Worm (Caenorhabditis elegans): Measurements from ENCODE around the gene hal-2.

Gene hal-2

DNA sequence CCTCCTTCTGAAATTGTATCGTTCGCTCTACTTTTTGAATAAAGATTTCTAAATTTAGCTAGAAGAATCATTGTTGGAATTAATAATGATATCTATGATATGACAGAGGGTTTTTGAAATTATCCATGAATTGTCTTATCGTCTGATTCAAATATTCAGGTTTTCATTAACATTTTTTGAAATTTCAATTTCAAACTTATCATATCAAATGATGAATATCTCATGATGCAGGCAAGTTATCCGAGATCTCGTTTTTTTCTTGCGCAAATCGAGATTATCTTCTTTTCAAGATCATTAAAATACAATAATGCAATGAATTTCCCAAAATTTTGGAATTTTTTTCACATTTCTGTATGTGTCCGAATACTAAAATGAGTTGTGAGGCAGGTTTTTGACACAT, 9.2 kb upstream of the hal-2 start, which contains the start of gene spop-1:
spop-1 (minus strand) TSS at position 101 of the 400 bp plus-strand sequence.
- TF ChIP-seq aha-1 (tag) (peak; percentile 52), nhr-28 (tag; optimal IDR thresholded peaks at IDR 0.05) (no peak), duxl-1 (tag; optimal IDR thresholded peaks at IDR 0.05; ENCODE audit: poor library complexity) (no peak), vab-7 (GFP tag; IDR thresholded peaks at IDR 0.05) (no peak), daf-12 (tag; optimal IDR thresholded peaks at IDR 0.05) (no peak)

DNA sequence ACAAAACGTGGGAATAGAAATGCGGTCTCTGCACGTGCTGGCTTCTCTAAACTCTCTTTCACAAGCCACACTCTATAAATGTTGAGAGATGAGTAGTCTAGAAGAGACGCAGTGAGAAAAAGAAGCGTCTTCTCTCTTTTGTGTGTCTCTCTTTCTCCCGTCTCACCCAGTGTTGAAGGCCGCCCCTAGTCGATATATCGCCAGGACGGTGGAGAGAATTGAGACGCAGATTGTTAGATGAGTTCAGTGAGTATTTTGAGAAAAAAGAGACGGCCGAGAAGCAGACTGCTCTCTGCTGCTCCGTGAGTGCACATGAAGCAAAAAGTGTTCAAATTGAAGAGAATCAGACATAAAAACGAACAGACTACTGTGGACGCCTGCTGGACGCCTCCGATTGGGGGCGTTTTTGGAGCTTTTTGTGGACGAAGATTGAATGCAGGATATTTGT, 7.8 kb upstream of the hal-2 start:
- peak; percentile 91 for TF ChIP-seq T26A8.4 (GFP tag; IDR thresholded peaks at IDR 0.05)
- peak in 1 of 2 experiments; percentile 77 for TF ChIP-seq hif-1 (tag; optimal IDR thresholded peaks at IDR 0.05)
- TF ChIP-seq daf-8 (GFP tag; IDR thresholded peaks at IDR 0.05): no peak
- TF ChIP-seq nhr-10 (tag; optimal IDR thresholded peaks at IDR 0.05): peak; percentile 33
- peak; percentile 79 for TF ChIP-seq nhr-102 (tag; optimal IDR thresholded peaks at IDR 0.05)
- peak; percentile 81 for TF ChIP-seq nhr-28 (tag; optimal IDR thresholded peaks at IDR 0.05)
- TF ChIP-seq pqm-1 (tag; optimal IDR thresholded peaks at IDR 0.05): peak; percentile 27
- TF ChIP-seq pha-4 (GFP tag; IDR thresholded peaks at IDR 0.05): peak; percentile 67
- peak; percentile 85 for TF ChIP-seq pha-4 (tag; optimal IDR thresholded peaks at IDR 0.05)
- TF ChIP-seq mes-2 (tag; optimal IDR thresholded peaks at IDR 0.05; ENCODE audit: poor library complexity, severe bottlenecking): peak; percentile 34
- TF ChIP-seq mep-1 (tag; optimal IDR thresholded peaks at IDR 0.05): peak; percentile 91
- peak; percentile 40 for TF ChIP-seq zag-1 (tag; optimal IDR thresholded peaks at IDR 0.05)
- peak; percentile 56 to 69 for TF ChIP-seq daf-16 (GFP tag; optimal IDR thresholded peaks at IDR 0.05)
- peak; percentile 72 for TF ChIP-seq daf-16 (tag; optimal IDR thresholded peaks at IDR 0.05)
- peak; percentile 98 to 99 for TF ChIP-seq mdl-1 (tag; optimal IDR thresholded peaks at IDR 0.05)
- peak; percentile 80 for TF ChIP-seq lin-1 (GFP tag; IDR thresholded peaks at IDR 0.05)
- peak; percentile 71 for TF ChIP-seq F37D6.2 (tag; optimal IDR thresholded peaks at IDR 0.05)
- peak; percentile 92 for TF ChIP-seq nhr-6 (tag; optimal IDR thresholded peaks at IDR 0.05)
- no peak for TF ChIP-seq D1046.2 (GFP tag; IDR thresholded peaks at IDR 0.05)
- TF ChIP-seq cey-2 (tag; optimal IDR thresholded peaks at IDR 0.05; ENCODE audit: borderline replicate concordance, insufficient read depth): peak; percentile 34
- peak; percentile 89 for TF ChIP-seq rbr-2 (tag; optimal IDR thresholded peaks at IDR 0.05)
- TF ChIP-seq ceh-82 (tag; optimal IDR thresholded peaks at IDR 0.05): no peak
- peak; percentile 62; the same call in 1 of the 2 replicates for TF ChIP-seq daf-19 (GFP tag; conservative IDR thresholded peaks at IDR 0.05)
- TF ChIP-seq nhr-77 (tag; optimal IDR thresholded peaks at IDR 0.05): peak; percentile 34
- peak; percentile 85 for TF ChIP-seq ctbp-1 (GFP tag; IDR thresholded peaks at IDR 0.05)
- TF ChIP-seq fkh-10 (GFP tag; optimal IDR thresholded peaks at IDR 0.05): peak; percentile 76
- no peak for TF ChIP-seq ztf-11 (tag; optimal IDR thresholded peaks at IDR 0.05)
- no peak for TF ChIP-seq snpc-1.2 (GFP tag; IDR thresholded peaks at IDR 0.05)
- 0 out of 2 replicates have a peak, but pooled peaks have one; percentile 41 for TF ChIP-seq vab-7 (GFP tag; IDR thresholded peaks at IDR 0.05)
- peak; percentile 50; the same call in 1 of the 2 replicates for TF ChIP-seq saeg-2 (GFP tag; IDR thresholded peaks at IDR 0.05)
- peak; percentile 89 for TF ChIP-seq dmd-6 (GFP tag; IDR thresholded peaks at IDR 0.05)
- TF ChIP-seq nhr-48 (tag; optimal IDR thresholded peaks at IDR 0.05): peak; percentile 94
- peak; percentile 67 for TF ChIP-seq nhr-25 (tag; optimal IDR thresholded peaks at IDR 0.05; ENCODE audit: borderline replicate concordance, insufficient read depth)
- TF ChIP-seq R02D3.7 (tag; optimal IDR thresholded peaks at IDR 0.05): no peak
- peak; percentile 95 for TF ChIP-seq hlh-30 (tag; optimal IDR thresholded peaks at IDR 0.05; ENCODE audit: insufficient read depth)
- TF ChIP-seq Y48G9A.11 (GFP tag; IDR thresholded peaks at IDR 0.05): no peak
- TF ChIP-seq spr-1 (tag; optimal IDR thresholded peaks at IDR 0.05): peak; percentile 59
- 0 out of 2 replicates have a peak, but pooled peaks have one; percentile 4 for TF ChIP-seq mxl-2 (GFP tag; conservative IDR thresholded peaks at IDR 0.05)
- TF ChIP-seq Y5F2A.4 (GFP tag; optimal IDR thresholded peaks at IDR 0.05): no peak
- peak; percentile 98 for TF ChIP-seq hlh-11 (tag; optimal IDR thresholded peaks at IDR 0.05)
- TF ChIP-seq dve-1 (tag; optimal IDR thresholded peaks at IDR 0.05; ENCODE audit: insufficient read depth): peak; percentile 96
- peak; percentile 38 for TF ChIP-seq lin-13 (GFP tag; optimal IDR thresholded peaks at IDR 0.05)
- peak; percentile 53 for TF ChIP-seq set-16 (GFP tag; IDR thresholded peaks at IDR 0.05)
- TF ChIP-seq lsy-2 (tag; optimal IDR thresholded peaks at IDR 0.05): peak; percentile 70 to 93
- peak; percentile 98 for TF ChIP-seq aha-1 (tag)
- no peak for TF ChIP-seq dmd-8 (GFP tag; IDR thresholded peaks at IDR 0.05)
